Worm (Caenorhabditis elegans) whole organism, L2 larva: ENCODE results near the gene acr-8.

ENCODE experiments used
- alr-1 ChIP-seq: fragments of 150-350 bp; optimal IDR thresholded peaks from 2 replicates; lab custom pipeline; 2014; ENCODE audit warnings: missing biosample characterization, missing genetic modification characterization
- aly-2 ChIP-seq: fragments of 150-350 bp; optimal IDR thresholded peaks from 2 replicates; lab custom pipeline; 2014; ENCODE audit warnings: missing biosample characterization, missing genetic modification characterization
- ceh-82 ChIP-seq: fragments of 150-350 bp; optimal IDR thresholded peaks from 2 replicates; lab custom pipeline; 2014; ENCODE audit warnings: missing biosample characterization, missing genetic modification characterization
- dmd-4 ChIP-seq: sonication (generic microtip); optimal IDR thresholded peaks from 2 replicates; lab custom pipeline; 2017; ENCODE audit warnings: missing biosample characterization, missing genetic modification characterization
- elt-3 ChIP-seq: sonication (generic microtip); optimal IDR thresholded peaks from 2 replicates; lab custom pipeline; 2017; ENCODE audit warnings: missing biosample characterization, missing genetic modification characterization
- nhr-21 ChIP-seq: fragments of 150-350 bp; optimal IDR thresholded peaks from 2 replicates; lab custom pipeline; 2014; ENCODE audit warnings: missing biosample characterization, missing genetic modification characterization
- nhr-6 ChIP-seq: fragments of 150-350 bp; optimal IDR thresholded peaks from 2 replicates; lab custom pipeline; 2014; ENCODE audit warnings: missing biosample characterization, missing genetic modification characterization
- sma-9 ChIP-seq, 2 experiments: fragments of 150-350 bp in 1 of 2; sonication (generic microtip) in 1 of 2; optimal IDR thresholded peaks; 2 replicates each; lab custom pipeline; 2014 to 2016; ENCODE audit warnings: missing genetic modification characterization in 2 of 2, mild to moderate bottlenecking in 1 of 2, missing biosample characterization in 1 of 2, missing compliant biosample characterization in 1 of 2, missing genetic modification reagents in 1 of 2, moderate library complexity in 1 of 2
- snpc-4 ChIP-seq: fragments of 150-350 bp; optimal IDR thresholded peaks from 2 replicates; lab custom pipeline; 2014; ENCODE audit warnings: missing biosample characterization, missing genetic modification characterization
- unc-39 ChIP-seq: fragments of 150-350 bp; optimal IDR thresholded peaks from 2 replicates; lab custom pipeline; 2014; ENCODE audit warnings: missing biosample characterization, missing genetic modification characterization
- unc-55 ChIP-seq: fragments of 150-350 bp; sonication (generic microtip); optimal IDR thresholded peaks from 3 replicates; lab custom pipeline; 2014; ENCODE audit warnings: missing biosample characterization, missing genetic modification reagents, missing genetic modification characterization

ce11 chrX:10386408-10386807 lies 26.1 kb upstream of the acr-8 start, which contains the start of gene dyf-6:
- TF ChIP-seq alr-1 (tag; lab: Kevin White, UChicago) (no peak), snpc-4 (tag; lab: Kevin White, UChicago) (no peak), ceh-82 (tag; lab: Kevin White, UChicago) (no peak), unc-55 (GFP tag; lab: Kevin White, UChicago) (no peak), aly-2 (tag; lab: Kevin White, UChicago) (no peak), unc-39 (tag; lab: Kevin White, UChicago) (no peak), elt-3 (tag; lab: Kevin White, UChicago) (no peak), nhr-21 (tag; lab: Kevin White, UChicago) (no peak), sma-9 (GFP tag; optimal IDR thresholded peaks at IDR 0.05; lab: Kevin White, UChicago) (no peak), sma-9 (tag; optimal IDR thresholded peaks at IDR 0.05; lab: Kevin White, UChicago) (no peak), nhr-6 (tag; lab: Kevin White, UChicago) (no peak), dmd-4 (tag; lab: Kevin White, UChicago) (no peak)
